ENCODE assay signal across 1 fruit fly cellular context in genomic region chrX:2009453-2010009, dm6.
A peak's percentile ranks its signal among the peaks of the same experiment; 100 is the strongest.
TF ChIP-seq lines count a peak whose summit lies in the region.

No protein-coding gene starts in this region.

TF ChIP-seq in whole organism, embryonic, 481 proteins besides CTCF, POLR2A, EP300 and RAD21 (continued from another document and continues in another):
- TF ChIP-seq GATAe (GFP tag; conservative IDR thresholded peaks at IDR 0.05; lab: Robert Waterston, UW) (no peak), CG17912 (GFP tag; optimal IDR thresholded peaks at IDR 0.05; lab: Kevin White, UChicago) (no peak), usp (GFP tag; optimal IDR thresholded peaks at IDR 0.05; lab: Kevin White, UChicago) (no peak), Mes4 (GFP tag; optimal IDR thresholded peaks at IDR 0.05; lab: Kevin White, UChicago) (peak; percentile 69), Eip74EF (GFP tag; optimal IDR thresholded peaks at IDR 0.05; lab: Kevin White, UChicago) (peak in 1 of 2 experiments; percentile 28), dysf (GFP tag; IDR thresholded peaks at IDR 0.05; lab: Robert Waterston, UW) (peak; percentile 68), Spps (tag; optimal IDR thresholded peaks at IDR 0.05; lab: Kevin White, UChicago) (no peak), Trl (optimal IDR thresholded peaks at IDR 0.05; lab: Kevin White, UChicago) (no peak), Trl (GFP tag; optimal IDR thresholded peaks at IDR 0.05; lab: Kevin White, UChicago) (peak; percentile 72), tna (GFP tag; IDR thresholded peaks at IDR 0.05; lab: Robert Waterston, UW; ENCODE audit: partially characterized antibody) (no peak), bbx (GFP tag; IDR thresholded peaks at IDR 0.05; lab: Robert Waterston, UW; ENCODE audit: partially characterized antibody) (no peak), run (tag; optimal IDR thresholded peaks at IDR 0.05; lab: Kevin White, UChicago) (peak; percentile 33), CG11696 (GFP tag; IDR thresholded peaks at IDR 0.05; lab: Robert Waterston, UW) (no peak), klu (GFP tag; IDR thresholded peaks at IDR 0.05; lab: Robert Waterston, UW) (peak; percentile 30; the same call in 1 of the 2 replicates), fd64A (GFP tag; optimal IDR thresholded peaks at IDR 0.05; lab: Kevin White, UChicago) (no peak), mam (GFP tag; optimal IDR thresholded peaks at IDR 0.05; lab: Kevin White, UChicago) (peak; percentile 67), exex (tag; optimal IDR thresholded peaks at IDR 0.05; lab: Kevin White, UChicago) (peak; percentile 17), CG13424 (tag; optimal IDR thresholded peaks at IDR 0.05; lab: Kevin White, UChicago) (peak; percentile 79), slbo (GFP tag; IDR thresholded peaks at IDR 0.05; lab: Robert Waterston, UW) (peak; percentile 74), H2.0 (GFP tag; IDR thresholded peaks at IDR 0.05; lab: Robert Waterston, UW) (peak; percentile 41; the same call in 1 of the 2 replicates), Atf-2 (GFP tag; optimal IDR thresholded peaks at IDR 0.05; lab: Kevin White, UChicago) (peak; percentile 83), CG11085 (GFP tag; IDR thresholded peaks at IDR 0.05; lab: Robert Waterston, UW) (0 out of 2 replicates have a peak, but pooled peaks have one; percentile 43), CG3065 (GFP tag; optimal IDR thresholded peaks at IDR 0.05; lab: Kevin White, UChicago) (no peak), Sox102F (GFP tag; optimal IDR thresholded peaks at IDR 0.05; lab: Kevin White, UChicago) (peak; percentile 75), row (GFP tag; IDR thresholded peaks at IDR 0.05; lab: Robert Waterston, UW) (peak; percentile 79), bigmax (GFP tag; optimal IDR thresholded peaks at IDR 0.05; lab: Kevin White, UChicago) (no peak), jigr1 (GFP tag; IDR thresholded peaks at IDR 0.05; lab: Robert Waterston, UW) (peak; percentile 67; the same call in 1 of the 3 replicates), CG2202 (tag; optimal IDR thresholded peaks at IDR 0.05; lab: Kevin White, UChicago) (peak; percentile 5), pfk (GFP tag; optimal IDR thresholded peaks at IDR 0.05; lab: Kevin White, UChicago) (no peak), tap (tag; optimal IDR thresholded peaks at IDR 0.05; lab: Kevin White, UChicago) (peak; percentile 25), CG2712 (tag; optimal IDR thresholded peaks at IDR 0.05; lab: Kevin White, UChicago) (peak; percentile 79), CG12769 (tag; optimal IDR thresholded peaks at IDR 0.05; lab: Kevin White, UChicago) (peak; percentile 52), sisA (GFP tag; IDR thresholded peaks at IDR 0.05; lab: Robert Waterston, UW) (peak; percentile 44), CG33213 (GFP tag; optimal IDR thresholded peaks at IDR 0.05; lab: Kevin White, UChicago) (peak; percentile 48), CG15073 (GFP tag; optimal IDR thresholded peaks at IDR 0.05; lab: Kevin White, UChicago) (peak; percentile 37), Hr78 (GFP tag; optimal IDR thresholded peaks at IDR 0.05; lab: Kevin White, UChicago) (peak in 1 of 2 experiments; percentile 1), CG12071 (GFP tag; optimal IDR thresholded peaks at IDR 0.05; lab: Kevin White, UChicago) (no peak), ranshi (GFP tag; IDR thresholded peaks at IDR 0.05; lab: Robert Waterston, UW) (peak; percentile 86), CG2116 (GFP tag; optimal IDR thresholded peaks at IDR 0.05; lab: Kevin White, UChicago) (peak; percentile 46), CG7556 (GFP tag; optimal IDR thresholded peaks at IDR 0.05; lab: Kevin White, UChicago) (peak; percentile 86), Gsc (GFP tag; IDR thresholded peaks at IDR 0.05; lab: Robert Waterston, UW) (no peak), Hmx (GFP tag; optimal IDR thresholded peaks at IDR 0.05; lab: Kevin White, UChicago) (peak; percentile 71), HLH54F (GFP tag; optimal IDR thresholded peaks at IDR 0.05; lab: Kevin White, UChicago) (peak; percentile 74), ewg (GFP tag; optimal IDR thresholded peaks at IDR 0.05; lab: Kevin White, UChicago) (peak; percentile 44), CG11398 (GFP tag; optimal IDR thresholded peaks at IDR 0.05; lab: Kevin White, UChicago) (peak; percentile 28), Asciz (GFP tag; optimal IDR thresholded peaks at IDR 0.05; lab: Kevin White, UChicago) (peak; percentile 62), Max (GFP tag; optimal IDR thresholded peaks at IDR 0.05; lab: Kevin White, UChicago) (peak; percentile 56), z (GFP tag; IDR thresholded peaks at IDR 0.05; lab: Robert Waterston, UW) (no peak), CG16863 (GFP tag; optimal IDR thresholded peaks at IDR 0.05; lab: Kevin White, UChicago) (peak; percentile 72), wek (GFP tag; optimal IDR thresholded peaks at IDR 0.05; lab: Kevin White, UChicago) (peak; percentile 95), Lpt (GFP tag; optimal IDR thresholded peaks at IDR 0.05; lab: Kevin White, UChicago) (no peak), ato (GFP tag; IDR thresholded peaks at IDR 0.05; lab: Robert Waterston, UW; ENCODE audit: partially characterized antibody) (no peak), CG3281 (GFP tag; optimal IDR thresholded peaks at IDR 0.05; lab: Kevin White, UChicago) (peak; percentile 81), nmo (GFP tag; optimal IDR thresholded peaks at IDR 0.05; lab: Kevin White, UChicago) (peak; percentile 87), HLH4C (GFP tag; IDR thresholded peaks at IDR 0.05; lab: Robert Waterston, UW; ENCODE audit: partially characterized antibody) (no peak), Oli (tag; optimal IDR thresholded peaks at IDR 0.05; lab: Kevin White, UChicago) (peak; percentile 85), dan (GFP tag; IDR thresholded peaks at IDR 0.05; lab: Robert Waterston, UW) (no peak), BEAF-32 (GFP tag; optimal IDR thresholded peaks at IDR 0.05; lab: Kevin White, UChicago) (peak; percentile 22), sc (optimal IDR thresholded peaks at IDR 0.05; lab: Kevin White, UChicago) (no peak), sc (GFP tag; optimal IDR thresholded peaks at IDR 0.05; lab: Kevin White, UChicago) (peak; percentile 80), CG34376 (GFP tag; optimal IDR thresholded peaks at IDR 0.05; lab: Kevin White, UChicago) (no peak), CG9817 (tag; optimal IDR thresholded peaks at IDR 0.05; lab: Kevin White, UChicago) (peak; percentile 73), Awh (GFP tag; IDR thresholded peaks at IDR 0.05; lab: Robert Waterston, UW) (0 out of 2 replicates have a peak, but pooled peaks have one; percentile 39), D (optimal IDR thresholded peaks at IDR 0.05; lab: Kevin White, UChicago) (no peak), D (GFP tag; optimal IDR thresholded peaks at IDR 0.05; lab: Kevin White, UChicago) (peak; percentile 70), gro (GFP tag; optimal IDR thresholded peaks at IDR 0.05; lab: Kevin White, UChicago) (peak; percentile 80), chif (GFP tag; optimal IDR thresholded peaks at IDR 0.05; lab: Kevin White, UChicago) (peak; percentile 69 to 71), CG13775 (GFP tag; optimal IDR thresholded peaks at IDR 0.05; lab: Kevin White, UChicago) (peak; percentile 88), CG34224 (GFP tag; IDR thresholded peaks at IDR 0.05; lab: Robert Waterston, UW; ENCODE audit: partially characterized antibody) (no peak), ash1 (GFP tag; optimal IDR thresholded peaks at IDR 0.05; lab: Kevin White, UChicago) (no peak), vvl (GFP tag; IDR thresholded peaks at IDR 0.05; lab: Robert Waterston, UW) (peak; percentile 41; the same call in 1 of the 2 replicates), Rx (GFP tag; IDR thresholded peaks at IDR 0.05; lab: Robert Waterston, UW) (peak; percentile 48), sima (GFP tag; optimal IDR thresholded peaks at IDR 0.05; lab: Kevin White, UChicago) (peak; percentile 37), Ravus (GFP tag; IDR thresholded peaks at IDR 0.05; lab: Robert Waterston, UW) (no peak), Usf (GFP tag; optimal IDR thresholded peaks at IDR 0.05; lab: Kevin White, UChicago) (peak; percentile 84), CG4617 (GFP tag; optimal IDR thresholded peaks at IDR 0.05; lab: Kevin White, UChicago; ENCODE audit: borderline replicate concordance) (peak; percentile 10), pan (optimal IDR thresholded peaks at IDR 0.05; lab: Kevin White, UChicago) (no peak), pan (GFP tag; optimal IDR thresholded peaks at IDR 0.05 in 1 of 2, IDR thresholded peaks at IDR 0.05 in 1 of 2) (peak in 1 of 2 experiments; percentile 60), jumu (GFP tag; optimal IDR thresholded peaks at IDR 0.05; lab: Kevin White, UChicago) (peak; percentile 70), CG9215 (GFP tag; IDR thresholded peaks at IDR 0.05; lab: Robert Waterston, UW) (peak; percentile 60), CG1792 (GFP tag; optimal IDR thresholded peaks at IDR 0.05; lab: Kevin White, UChicago) (peak; percentile 76), vnd (GFP tag; IDR thresholded peaks at IDR 0.05; lab: Robert Waterston, UW; ENCODE audit: partially characterized antibody) (no peak), CG3163 (GFP tag; optimal IDR thresholded peaks at IDR 0.05; lab: Kevin White, UChicago) (no peak), tio (GFP tag; optimal IDR thresholded peaks at IDR 0.05; lab: Kevin White, UChicago) (peak; percentile 87), CG31365 (tag; optimal IDR thresholded peaks at IDR 0.05; lab: Kevin White, UChicago) (no peak), ci (GFP tag; IDR thresholded peaks at IDR 0.05; lab: Robert Waterston, UW) (peak; percentile 39; the same call in 2 of the 3 replicates), CG18262 (tag; optimal IDR thresholded peaks at IDR 0.05; lab: Kevin White, UChicago) (peak; percentile 86), CG16779 (GFP tag; IDR thresholded peaks at IDR 0.05; lab: Robert Waterston, UW) (no peak), seq (GFP tag; IDR thresholded peaks at IDR 0.05; lab: Robert Waterston, UW) (peak; percentile 38), CG7372 (GFP tag; IDR thresholded peaks at IDR 0.05; lab: Robert Waterston, UW) (0 out of 2 replicates have a peak, but pooled peaks have one; percentile 37), bab2 (GFP tag; optimal IDR thresholded peaks at IDR 0.05; lab: Kevin White, UChicago) (peak; percentile 73), Dll (GFP tag; IDR thresholded peaks at IDR 0.05; lab: Robert Waterston, UW; ENCODE audit: partially characterized antibody) (no peak), CG6813 (GFP tag; optimal IDR thresholded peaks at IDR 0.05; lab: Kevin White, UChicago) (no peak), lab (GFP tag; optimal IDR thresholded peaks at IDR 0.05; lab: Kevin White, UChicago) (peak; percentile 72), croc (GFP tag; conservative IDR thresholded peaks at IDR 0.05; lab: Robert Waterston, UW) (0 out of 3 replicates have a peak, but pooled peaks have one; percentile 32), Taf1 (GFP tag; IDR thresholded peaks at IDR 0.05; lab: Robert Waterston, UW) (no peak), Blimp-1 (GFP tag; optimal IDR thresholded peaks at IDR 0.05; lab: Kevin White, UChicago) (peak; percentile 61), pros (GFP tag; optimal IDR thresholded peaks at IDR 0.05; lab: Kevin White, UChicago) (no peak), CG6683 (GFP tag; optimal IDR thresholded peaks at IDR 0.05; lab: Kevin White, UChicago) (no peak), inv (GFP tag; IDR thresholded peaks at IDR 0.05; lab: Robert Waterston, UW; ENCODE audit: partially characterized antibody) (no peak), CG18011 (GFP tag; optimal IDR thresholded peaks at IDR 0.05; lab: Kevin White, UChicago) (peak; percentile 44), CG32767 (GFP tag; IDR thresholded peaks at IDR 0.05; lab: Robert Waterston, UW) (peak; percentile 15; the same call in 1 of the 2 replicates), CG4424 (GFP tag; optimal IDR thresholded peaks at IDR 0.05; lab: Kevin White, UChicago) (peak; percentile 81), CG4282 (GFP tag; optimal IDR thresholded peaks at IDR 0.05; lab: Kevin White, UChicago) (peak; percentile 58), Camta (GFP tag; optimal IDR thresholded peaks at IDR 0.05; lab: Kevin White, UChicago) (peak; percentile 66), CG6854 (GFP tag; optimal IDR thresholded peaks at IDR 0.05; lab: Kevin White, UChicago) (peak; percentile 54), Xrp1 (GFP tag; IDR thresholded peaks at IDR 0.05; lab: Robert Waterston, UW) (peak; percentile 64; the same call in 1 of the 2 replicates), dmrt99B (tag; optimal IDR thresholded peaks at IDR 0.05; lab: Kevin White, UChicago) (peak; percentile 76), twi (tag; optimal IDR thresholded peaks at IDR 0.05; lab: Kevin White, UChicago) (peak; percentile 52), luna (GFP tag; optimal IDR thresholded peaks at IDR 0.05; lab: Kevin White, UChicago) (no peak), CG4730 (GFP tag; IDR thresholded peaks at IDR 0.05; lab: Robert Waterston, UW) (0 out of 2 replicates have a peak, but pooled peaks have one; percentile 19), danr (GFP tag; IDR thresholded peaks at IDR 0.05; lab: Robert Waterston, UW) (peak; percentile 49; the same call in 1 of the 2 replicates), Atf3 (GFP tag; optimal IDR thresholded peaks at IDR 0.05; lab: Kevin White, UChicago) (peak; percentile 57), en (GFP tag; optimal IDR thresholded peaks at IDR 0.05; lab: Kevin White, UChicago) (peak; percentile 13), CG14667 (GFP tag; IDR thresholded peaks at IDR 0.05; lab: Robert Waterston, UW) (peak; percentile 15; the same call in 1 of the 2 replicates), kay (GFP tag; optimal IDR thresholded peaks at IDR 0.05; lab: Kevin White, UChicago) (peak; percentile 44), MESR4 (GFP tag; optimal IDR thresholded peaks at IDR 0.05; lab: Kevin White, UChicago) (no peak), C15 (GFP tag; IDR thresholded peaks at IDR 0.05; lab: Robert Waterston, UW) (peak; percentile 36; the same call in 1 of the 3 replicates), ttk (GFP tag; IDR thresholded peaks at IDR 0.05; lab: Robert Waterston, UW) (peak; percentile 45), CG14860 (GFP tag; IDR thresholded peaks at IDR 0.05; lab: Robert Waterston, UW; ENCODE audit: partially characterized antibody) (no peak), CG7987 (GFP tag; optimal IDR thresholded peaks at IDR 0.05; lab: Kevin White, UChicago) (no peak), ind (GFP tag; optimal IDR thresholded peaks at IDR 0.05; lab: Kevin White, UChicago) (peak; percentile 69), crol (GFP tag; IDR thresholded peaks at IDR 0.05; lab: Robert Waterston, UW) (no peak; the same call in 1 of the 2 replicates), peb (GFP tag; IDR thresholded peaks at IDR 0.05; lab: Robert Waterston, UW) (peak; percentile 40; the same call in 1 of the 2 replicates), YL-1 (GFP tag; optimal IDR thresholded peaks at IDR 0.05; lab: Kevin White, UChicago) (no peak), zen (tag; optimal IDR thresholded peaks at IDR 0.05; lab: Kevin White, UChicago) (peak; percentile 59), odd (GFP tag; optimal IDR thresholded peaks at IDR 0.05; lab: Kevin White, UChicago) (peak; percentile 64), CG1529 (GFP tag; optimal IDR thresholded peaks at IDR 0.05; lab: Kevin White, UChicago) (peak; percentile 49), CG9609 (GFP tag; optimal IDR thresholded peaks at IDR 0.05; lab: Kevin White, UChicago) (peak; percentile 65)
